Worm (Caenorhabditis elegans) whole organism, young adult: ENCODE results near the gene tsp-17.
A peak's percentile ranks its signal among the peaks of the same experiment; 100 is the strongest.

Experiments
- B0261.1 ChIP-seq: sonication (generic microtip); optimal IDR thresholded peaks from 2 replicates; lab custom pipeline; 2016; ENCODE audit warnings: mild to moderate bottlenecking, missing genetic modification characterization, moderate library complexity, missing compliant biosample characterization
- C06A6.2 ChIP-seq: fragments of 200-800 bp; sonication (Bioruptor generic); conservative IDR thresholded peaks from 2 replicates; pipeline ENCODE4 v1.3.6; 2022; ENCODE audit warnings: missing genetic modification characterization, missing compliant biosample characterization
- F33H1.4 ChIP-seq: fragments of 200-800 bp; sonication (Bioruptor generic); IDR thresholded peaks from 2 replicates; pipeline ENCODE4 v1.3.6; 2022; ENCODE audit warnings: missing genetic modification reagents, missing genetic modification characterization, missing compliant biosample characterization
- F39B2.1 ChIP-seq: fragments of 200-800 bp; sonication (Bioruptor generic); IDR thresholded peaks from 2 replicates; pipeline ENCODE4 v1.3.6; 2022; ENCODE audit warnings: missing genetic modification reagents, missing genetic modification characterization, missing compliant biosample characterization
- F55B11.4 ChIP-seq: sonication (generic microtip); optimal IDR thresholded peaks from 2 replicates; lab custom pipeline; 2016; ENCODE audit warnings: missing compliant biosample characterization, missing genetic modification characterization, borderline replicate concordance; ENCODE audit not compliant: insufficient read depth
- F57A8.1 ChIP-seq: fragments of 200-800 bp; sonication (Bioruptor generic); optimal IDR thresholded peaks from 2 replicates; lab custom pipeline; 2018; ENCODE audit warnings: mild to moderate bottlenecking, missing genetic modification characterization, moderate library complexity, missing compliant biosample characterization
- F57C9.4 ChIP-seq: sonication (generic microtip); optimal IDR thresholded peaks from 2 replicates; lab custom pipeline; 2017; ENCODE audit warnings: mild to moderate bottlenecking, missing genetic modification characterization, missing compliant biosample characterization
- K11D2.4 ChIP-seq: fragments of 200-800 bp; sonication (Bioruptor generic); IDR thresholded peaks from 2 replicates; pipeline ENCODE4 v1.3.6; 2022; ENCODE audit warnings: missing genetic modification reagents, missing genetic modification characterization, missing compliant biosample characterization
- T26A5.8 ChIP-seq: sonication (generic microtip); optimal IDR thresholded peaks from 2 replicates; lab custom pipeline; 2016; ENCODE audit warnings: missing genetic modification characterization, missing compliant biosample characterization
- attf-3 ChIP-seq: fragments of 200-800 bp; sonication (Bioruptor generic); conservative IDR thresholded peaks from 2 replicates; pipeline ENCODE4 v1.3.6; 2022; ENCODE audit warnings: missing genetic modification reagents, missing genetic modification characterization, missing compliant biosample characterization
- attf-6 ChIP-seq: fragments of 200-800 bp; sonication (Bioruptor generic); IDR thresholded peaks from 2 replicates; pipeline ENCODE4 v1.3.6; 2022; ENCODE audit warnings: missing genetic modification reagents, missing genetic modification characterization, missing compliant biosample characterization
- bed-1 ChIP-seq: fragments of 200-800 bp; sonication (Bioruptor generic); IDR thresholded peaks from 2 replicates; pipeline ENCODE4 v1.3.6; 2022; ENCODE audit warnings: missing genetic modification reagents, missing genetic modification characterization, missing compliant biosample characterization
- ceh-58 ChIP-seq: fragments of 200-800 bp; sonication (Bioruptor generic); IDR thresholded peaks from 2 replicates; pipeline ENCODE4 v1.3.6; 2022; ENCODE audit warnings: missing genetic modification characterization, missing compliant biosample characterization
- chd-7 ChIP-seq: sonication (generic microtip); optimal IDR thresholded peaks from 2 replicates; lab custom pipeline; 2016; ENCODE audit warnings: mild to moderate bottlenecking, missing genetic modification characterization, moderate library complexity, missing compliant biosample characterization
- die-1 ChIP-seq: sonication (generic microtip); optimal IDR thresholded peaks from 2 replicates; lab custom pipeline; 2016; ENCODE audit warnings: missing genotype, mild to moderate bottlenecking, missing genetic modification characterization, missing compliant biosample characterization
- dox-1 ChIP-seq: fragments of 200-800 bp; sonication (Bioruptor generic); IDR thresholded peaks from 2 replicates; pipeline ENCODE4 v1.3.6; 2022; ENCODE audit warnings: missing genetic modification reagents, missing genetic modification characterization, missing compliant biosample characterization
- efl-1 ChIP-seq: fragments of 150-350 bp; optimal IDR thresholded peaks from 2 replicates; lab custom pipeline; 2014; ENCODE audit warnings: missing biosample characterization, missing genetic modification reagents, missing genetic modification characterization
- ekl-4 ChIP-seq: fragments of 200-800 bp; sonication (Bioruptor generic); IDR thresholded peaks from 2 replicates; pipeline ENCODE4 v1.3.6; 2022; ENCODE audit warnings: missing genetic modification reagents, missing genetic modification characterization, missing compliant biosample characterization
- hmg-20 ChIP-seq: fragments of 200-800 bp; sonication (Bioruptor generic); IDR thresholded peaks from 2 replicates; pipeline ENCODE4 v1.3.6; 2022; ENCODE audit warnings: missing genetic modification reagents, missing genetic modification characterization, missing compliant biosample characterization
- hsf-1 ChIP-seq: fragments of 200-800 bp; sonication (Bioruptor generic); IDR thresholded peaks from 2 replicates; pipeline ENCODE4 v1.3.6; 2022; ENCODE audit warnings: missing genetic modification reagents, missing genetic modification characterization, missing compliant biosample characterization
- lag-1 ChIP-seq: fragments of 200-800 bp; sonication (Bioruptor generic); IDR thresholded peaks from 2 replicates; pipeline ENCODE4 v1.3.6; 2022; ENCODE audit warnings: missing genetic modification reagents, missing genetic modification characterization, missing compliant biosample characterization
- let-607 ChIP-seq, 2 experiments: fragments of 200-800 bp in 1 of 2; sonication (Bioruptor generic) in 1 of 2; sonication (generic microtip) in 1 of 2; optimal IDR thresholded peaks; 2 replicates each; lab custom pipeline; 2016 to 2018; ENCODE audit warnings: mild to moderate bottlenecking in 2 of 2, missing compliant biosample characterization in 2 of 2, missing genetic modification characterization in 2 of 2, moderate library complexity in 2 of 2, missing genotype in 1 of 2
- lin-35 ChIP-seq, 3 experiments: fragments of 150-350 bp in 2 of 3; sonication (generic microtip) in 1 of 3; optimal IDR thresholded peaks; 2 replicates each; lab custom pipeline; 2014 to 2018; ENCODE audit warnings: missing biosample characterization in 3 of 3, missing genetic modification characterization in 3 of 3, missing genetic modification reagents in 3 of 3
- lin-40 ChIP-seq: sonication (generic microtip); optimal IDR thresholded peaks from 2 replicates; lab custom pipeline; 2016; ENCODE audit warnings: missing genetic modification characterization, mild to moderate bottlenecking, missing compliant biosample characterization, missing genotype, missing genetic modification reagents
- lsl-1 ChIP-seq: fragments of 200-800 bp; sonication (Bioruptor generic); optimal IDR thresholded peaks from 2 replicates; lab custom pipeline; 2018; ENCODE audit warnings: mild to moderate bottlenecking, missing genetic modification characterization, moderate library complexity, missing compliant biosample characterization
- lsy-27 ChIP-seq: sonication (generic microtip); optimal IDR thresholded peaks from 2 replicates; lab custom pipeline; 2017; ENCODE audit warnings: missing genetic modification characterization, mild to moderate bottlenecking, missing compliant biosample characterization, antibody characterized with exemption, missing genotype, borderline replicate concordance; ENCODE audit not compliant: insufficient read depth
- madf-10 ChIP-seq: sonication (generic microtip); optimal IDR thresholded peaks from 2 replicates; lab custom pipeline; 2016; ENCODE audit warnings: mild to moderate bottlenecking, missing genetic modification characterization, missing compliant biosample characterization
- madf-3 ChIP-seq: fragments of 200-800 bp; sonication (Bioruptor generic); IDR thresholded peaks from 2 replicates; pipeline ENCODE4 v1.3.6; 2022; ENCODE audit warnings: missing genetic modification reagents, missing genetic modification characterization, missing compliant biosample characterization
- madf-6 ChIP-seq: fragments of 200-800 bp; sonication (Bioruptor generic); IDR thresholded peaks from 2 replicates; pipeline ENCODE4 v1.3.6; 2022; ENCODE audit warnings: missing genetic modification reagents, missing genetic modification characterization, missing compliant biosample characterization
- mcd-1 ChIP-seq: fragments of 200-800 bp; sonication (Bioruptor generic); IDR thresholded peaks from 2 replicates; pipeline ENCODE4 v1.3.6; 2022; ENCODE audit warnings: missing genetic modification reagents, missing genetic modification characterization, missing compliant biosample characterization
- mes-4 ChIP-seq: sonication (generic microtip); optimal IDR thresholded peaks from 2 replicates; lab custom pipeline; 2016; ENCODE audit warnings: missing genotype, missing genetic modification characterization, missing compliant biosample characterization
- nfya-1 ChIP-seq: sonication (generic microtip); optimal IDR thresholded peaks from 2 replicates; lab custom pipeline; 2017; ENCODE audit warnings: antibody characterized with exemption, missing compliant biosample characterization, missing genetic modification characterization, borderline replicate concordance; ENCODE audit not compliant: insufficient read depth
- nfya-2 ChIP-seq: fragments of 200-800 bp; sonication (Bioruptor generic); IDR thresholded peaks from 2 replicates; pipeline ENCODE4 v1.3.6; 2022; ENCODE audit warnings: missing genetic modification reagents, missing genetic modification characterization, missing compliant biosample characterization
- nfyb-1 ChIP-seq: fragments of 200-800 bp; sonication (Bioruptor generic); IDR thresholded peaks from 2 replicates; pipeline ENCODE4 v1.3.6; 2022; ENCODE audit warnings: missing genetic modification reagents, missing genetic modification characterization, missing compliant biosample characterization
- nhr-179 ChIP-seq: sonication (generic microtip); optimal IDR thresholded peaks from 2 replicates; lab custom pipeline; 2016; ENCODE audit warnings: mild to moderate bottlenecking, missing genetic modification characterization, missing compliant biosample characterization
- nhr-80 ChIP-seq: sonication (generic microtip); optimal IDR thresholded peaks from 2 replicates; lab custom pipeline; 2016; ENCODE audit warnings: missing genetic modification characterization, missing compliant biosample characterization
- repo-1 ChIP-seq: sonication (generic microtip); optimal IDR thresholded peaks from 2 replicates; lab custom pipeline; 2017; ENCODE audit warnings: mild to moderate bottlenecking, missing genetic modification characterization, missing compliant biosample characterization
- xnd-1 ChIP-seq: sonication (generic microtip); optimal IDR thresholded peaks from 2 replicates; lab custom pipeline; 2016; ENCODE audit warnings: missing genotype, missing genetic modification reagents, missing genetic modification characterization, missing compliant biosample characterization
- ztf-28 ChIP-seq: fragments of 200-800 bp; sonication (Bioruptor generic); IDR thresholded peaks from 2 replicates; pipeline ENCODE4 v1.3.6; 2022; ENCODE audit warnings: missing genetic modification reagents, missing genetic modification characterization, missing compliant biosample characterization

Gene tsp-17

DNA sequence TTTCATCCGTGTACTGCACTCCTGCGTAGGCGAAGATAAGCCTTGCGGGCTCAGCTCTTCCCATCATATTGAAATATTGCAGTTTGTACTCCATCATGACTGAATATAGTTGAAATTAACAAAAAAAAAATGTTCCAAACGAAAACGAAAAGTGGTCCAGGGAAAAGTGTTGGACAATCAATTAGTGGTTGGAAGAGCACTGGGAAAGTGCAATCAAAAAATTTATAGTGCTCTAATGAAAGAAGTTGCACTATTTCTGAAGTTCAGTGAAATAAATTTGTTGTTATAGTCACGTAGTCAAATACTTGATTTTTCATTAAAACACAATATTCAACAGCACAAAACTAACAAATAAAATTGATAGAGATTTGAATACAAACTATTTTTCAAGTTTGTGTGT is 47.3 kb upstream of the tsp-17 start, which contains the start of gene gst-11:
gst-11 (minus strand) TSS at position 101 of the 400 bp plus-strand sequence.
- TF ChIP-seq dox-1 (no peak), C06A6.2 (GFP tag; lab: Robert Waterston, UW) (no peak), hmg-20 (GFP tag; lab: Robert Waterston, UW) (no peak), die-1 (tag; lab: Kevin White, UChicago) (no peak), F33H1.4 (GFP tag; lab: Robert Waterston, UW) (no peak), nhr-179 (no peak), madf-6 (GFP tag; lab: Robert Waterston, UW) (no peak), mcd-1 (GFP tag; lab: Robert Waterston, UW) (no peak)

DNA sequence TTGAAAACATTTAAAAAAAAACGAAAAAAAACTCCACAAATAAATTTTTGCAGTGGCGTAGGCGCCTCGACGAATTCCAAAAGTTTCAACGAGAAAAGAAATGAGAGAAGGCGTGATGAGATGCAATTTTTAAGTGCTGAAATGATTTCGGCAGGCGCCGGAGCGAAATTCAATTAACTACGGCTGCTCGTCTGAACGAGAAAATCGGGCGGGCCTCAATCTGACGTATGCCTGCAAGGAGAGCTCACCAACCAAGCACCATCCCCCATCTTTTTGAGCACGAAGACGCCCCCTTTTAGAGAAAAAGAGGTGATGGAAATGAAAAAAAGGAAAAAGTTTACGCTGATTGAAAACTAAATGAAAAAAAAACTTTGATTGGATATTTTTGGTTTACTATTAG is 46.2 kb upstream of the tsp-17 start:
- TF ChIP-seq dox-1: no peak
- no peak for TF ChIP-seq hsf-1
- TF ChIP-seq lag-1 (GFP tag; lab: Robert Waterston, UW): no peak
- TF ChIP-seq chd-7 (tag; lab: Kevin White, UChicago): no peak
- TF ChIP-seq ekl-4 (GFP tag; lab: Robert Waterston, UW): no peak
- TF ChIP-seq nfyb-1: 0 out of 2 replicates have a peak, but pooled peaks have one; percentile 19
- no peak for TF ChIP-seq xnd-1 (tag; lab: Kevin White, UChicago)
- TF ChIP-seq attf-3: no peak
- TF ChIP-seq, all 124 proteins: peak for 1

DNA sequence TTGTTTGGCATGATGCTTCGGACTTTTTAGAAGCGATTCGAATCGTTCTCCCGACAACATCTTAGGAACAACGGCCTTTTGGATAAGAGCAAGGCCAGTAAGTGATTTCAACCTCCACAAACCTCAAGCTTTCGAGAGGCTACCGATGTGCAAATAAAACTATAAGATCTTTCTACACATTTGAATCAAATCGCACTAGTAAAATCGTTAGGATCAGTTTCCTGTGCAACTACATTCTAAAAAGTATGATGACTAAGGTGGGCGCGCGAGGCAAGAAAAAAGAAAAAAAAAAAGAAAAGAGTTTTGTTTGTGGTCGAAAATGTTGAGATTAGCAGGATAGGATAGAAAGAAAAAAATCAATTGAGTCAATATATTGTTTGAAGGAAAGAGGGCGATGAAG is 36.2 kb upstream of the tsp-17 start, which contains the start of gene tmem-24:
tmem-24 (minus strand) TSS at position 101 of the 400 bp plus-strand sequence.
- TF ChIP-seq lin-35 (GFP tag; optimal IDR thresholded peaks at IDR 0.05; lab: Kevin White, UChicago): no peak
- TF ChIP-seq B0261.1 (tag; lab: Kevin White, UChicago): no peak

DNA sequence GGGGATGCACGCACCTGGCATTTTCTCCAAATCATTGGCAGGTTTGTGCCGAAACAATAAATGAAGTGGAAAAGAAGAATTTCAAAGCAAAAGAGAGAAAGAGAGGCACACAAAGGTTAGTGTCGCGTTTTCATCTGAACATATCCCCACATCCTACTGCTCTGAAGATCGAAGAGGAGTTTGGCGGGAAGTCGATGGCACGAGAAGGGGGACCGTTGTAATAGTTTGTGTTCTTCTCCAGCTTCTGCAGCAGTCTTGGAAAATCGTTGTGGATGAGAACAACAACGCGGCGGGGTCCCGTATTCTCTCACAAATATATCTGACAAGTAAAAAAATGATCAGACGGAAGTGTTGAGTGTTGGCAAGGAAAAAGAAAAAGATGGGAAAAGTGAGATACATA is 35.0 kb upstream of the tsp-17 start:
- TF ChIP-seq hsf-1 (0 out of 2 replicates have a peak, but pooled peaks have one; percentile 39), lsy-27 (no peak), K11D2.4 (GFP tag; lab: Robert Waterston, UW) (0 out of 2 replicates have a peak, but pooled peaks have one; percentile 20)

DNA sequence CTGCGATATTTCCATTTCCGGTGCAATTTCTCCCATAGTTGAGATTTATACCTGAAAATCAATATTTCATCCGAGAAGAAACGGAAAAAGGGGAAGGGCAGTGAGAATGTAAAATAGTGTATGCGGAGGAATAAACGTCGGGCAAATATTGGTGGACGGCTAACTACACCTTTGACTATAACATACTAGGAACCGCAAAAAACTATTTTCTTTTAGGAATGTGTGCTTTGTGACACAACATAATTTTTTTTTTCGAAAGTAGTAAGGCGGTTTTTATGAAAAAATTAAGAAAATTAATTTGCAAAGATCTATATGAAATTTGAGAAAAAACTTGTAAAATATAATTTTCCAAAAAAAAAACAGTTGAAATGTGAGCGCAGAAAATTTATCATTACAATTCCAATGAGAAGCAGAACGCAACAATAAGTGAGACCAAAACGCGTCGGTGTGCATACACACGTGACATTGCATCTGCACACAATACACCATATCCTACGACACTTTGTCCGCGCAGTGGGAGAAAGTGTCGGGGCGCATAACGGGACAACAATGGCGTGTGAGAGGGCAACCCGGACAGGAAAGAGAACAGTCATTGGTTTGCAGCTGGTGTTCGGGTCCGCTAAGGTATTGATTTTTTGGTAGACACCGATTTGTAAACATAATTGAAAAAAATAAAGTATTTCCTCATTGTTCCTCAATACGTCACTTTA is 30.7 kb upstream of the tsp-17 start, which contains the start of the genes sax-1 and R11G1.2:
sax-1 (minus strand) TSS at position 51 of the 710 bp plus-strand sequence.
R11G1.2 (plus strand) TSS at position 515 of the 710 bp plus-strand sequence.
- TF ChIP-seq dox-1 (0 out of 2 replicates have a peak, but pooled peaks have one; percentile 20), T26A5.8 (tag; lab: Kevin White, UChicago) (no peak), nhr-80 (tag; lab: Kevin White, UChicago) (peak; percentile 42), let-607 (tag; optimal IDR thresholded peaks at IDR 0.05; lab: Kevin White, UChicago) (peak in 1 of 2 experiments; percentile 3), lin-40 (tag; lab: Kevin White, UChicago) (peak; percentile 39)

DNA sequence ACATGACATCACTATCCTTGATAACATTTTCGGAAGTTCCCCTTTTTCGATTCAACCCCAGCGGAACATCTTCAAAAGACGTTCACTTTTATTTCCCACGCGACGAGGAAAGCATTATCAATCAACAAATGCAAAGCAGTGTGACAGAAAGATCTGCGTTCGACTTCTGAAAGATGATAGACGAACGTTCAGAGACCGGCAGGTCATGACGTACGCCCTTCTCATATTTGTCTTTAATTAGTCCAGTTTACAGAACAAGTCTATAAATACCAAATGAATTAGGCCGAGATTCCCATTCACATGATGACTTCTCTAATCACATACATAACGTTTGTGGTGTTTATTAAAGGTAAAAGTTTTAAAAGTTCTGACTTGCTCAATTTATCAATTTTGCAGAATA is 26.3 kb upstream of the tsp-17 start, which contains the start of gene R11G1.11:
R11G1.11 (plus strand) TSS at position 301 of the 400 bp plus-strand sequence.
- TF ChIP-seq mes-4 (tag; lab: Kevin White, UChicago): no peak
- TF ChIP-seq efl-1: no peak
- TF ChIP-seq madf-10 (tag; lab: Kevin White, UChicago): no peak
- no peak for TF ChIP-seq attf-6 (GFP tag; lab: Robert Waterston, UW)
- no peak for TF ChIP-seq bed-1 (GFP tag; lab: Robert Waterston, UW)
- TF ChIP-seq repo-1 (tag; lab: Kevin White, UChicago): no peak
- TF ChIP-seq madf-3: no peak
- TF ChIP-seq ztf-28 (GFP tag; lab: Robert Waterston, UW): no peak
- no peak for TF ChIP-seq nfya-2 (GFP tag; lab: Robert Waterston, UW)
- no peak for TF ChIP-seq lsl-1
- no peak for TF ChIP-seq F57C9.4 (tag; lab: Kevin White, UChicago)
- TF ChIP-seq nfya-1 (tag; lab: Kevin White, UChicago): no peak
- TF ChIP-seq F33H1.4 (GFP tag; lab: Robert Waterston, UW): no peak
- TF ChIP-seq F57A8.1: no peak
- no peak for TF ChIP-seq F55B11.4 (tag; lab: Kevin White, UChicago)
- no peak for TF ChIP-seq ceh-58
- no peak for TF ChIP-seq attf-3
- no peak for TF ChIP-seq F39B2.1
